Worm (Caenorhabditis elegans): ENCODE measurements around the gene srxa-6.

The srxa-6 gene

DNA sequence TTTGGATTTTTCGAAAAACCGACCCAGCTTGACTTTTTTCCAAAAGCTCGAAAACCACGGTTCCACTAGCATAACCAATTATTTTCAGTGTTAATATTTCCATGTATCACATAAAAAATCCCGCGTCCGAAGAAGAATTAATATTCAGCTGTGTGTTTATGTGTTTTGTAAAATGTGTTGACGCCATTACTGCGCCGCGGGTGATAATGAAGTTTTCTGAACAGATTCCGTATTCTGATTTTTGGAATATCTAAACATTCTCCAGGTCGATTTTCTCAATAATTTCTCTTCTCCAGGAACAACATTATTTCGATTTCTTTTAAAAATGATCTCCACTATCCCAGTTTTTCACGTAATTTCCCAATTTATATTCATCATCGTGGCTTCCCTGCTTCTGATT is at the start of gene srxa-6:
Gene srxa-6, plus strand, starts transcription at position 301 of the 400 bp plus-strand sequence.
- no peak for TF ChIP-seq ztf-23 (GFP tag; IDR thresholded peaks at IDR 0.05)
- TF ChIP-seq flt-1 (GFP tag; IDR thresholded peaks at IDR 0.05) = no peak
- no peak for TF ChIP-seq klf-2 (GFP tag; conservative IDR thresholded peaks at IDR 0.05)
- no peak for TF ChIP-seq ztf-29 (GFP tag; IDR thresholded peaks at IDR 0.05)
- no peak for TF ChIP-seq tab-1 (GFP tag; IDR thresholded peaks at IDR 0.05)
- no peak for TF ChIP-seq T22C8.4 (GFP tag; IDR thresholded peaks at IDR 0.05)
- TF ChIP-seq med-1 (GFP tag; optimal IDR thresholded peaks at IDR 0.05; ENCODE audit: insufficient read depth) = no peak
- TF ChIP-seq ref-1 (GFP tag; conservative IDR thresholded peaks at IDR 0.05) = no peak
- no peak for TF ChIP-seq cog-1 (tag; optimal IDR thresholded peaks at IDR 0.05)

DNA sequence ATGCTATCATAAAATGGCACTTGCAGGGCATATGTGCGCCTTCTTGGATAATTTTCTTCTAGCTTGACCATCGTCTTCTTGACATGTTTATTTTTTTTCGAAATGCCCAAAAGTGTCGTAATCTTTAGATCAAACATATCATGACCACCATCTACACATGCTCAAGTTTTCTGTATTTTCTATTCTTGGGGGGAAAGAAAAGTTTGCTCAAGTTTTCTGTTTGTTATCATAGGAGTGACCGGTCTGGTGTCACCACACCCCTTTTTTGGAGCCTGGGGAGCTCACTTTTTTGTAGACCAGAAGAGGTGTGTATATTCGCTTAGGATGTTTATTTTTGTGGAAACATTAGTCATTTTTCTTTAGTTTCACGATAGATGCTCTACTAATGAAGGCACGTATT is 49.4 kb upstream of the srxa-6 start, which contains the start of gene klf-2:
Gene klf-2, plus strand, starts transcription at position 301 of the 400 bp plus-strand sequence.
- TF ChIP-seq ref-1 (GFP tag; conservative IDR thresholded peaks at IDR 0.05) (no peak), ztf-23 (GFP tag; IDR thresholded peaks at IDR 0.05) (no peak), klf-2 (GFP tag; conservative IDR thresholded peaks at IDR 0.05) (no peak), med-1 (GFP tag; optimal IDR thresholded peaks at IDR 0.05; ENCODE audit: insufficient read depth) (no peak), T22C8.4 (GFP tag; IDR thresholded peaks at IDR 0.05) (no peak), flt-1 (GFP tag; IDR thresholded peaks at IDR 0.05) (no peak), tab-1 (GFP tag; IDR thresholded peaks at IDR 0.05) (no peak), ztf-29 (GFP tag; IDR thresholded peaks at IDR 0.05) (no peak), cog-1 (tag; optimal IDR thresholded peaks at IDR 0.05) (no peak)

ce11 chrV:20689481-20690039 is 45.2 kb upstream of the srxa-6 start, which contains the start of gene F53F8.3:
Gene F53F8.3 (minus strand): TSS chrV:20689531.
- TF ChIP-seq T22C8.4 (GFP tag; IDR thresholded peaks at IDR 0.05) (0 out of 2 replicates have a peak, but pooled peaks have one; percentile 26), flt-1 (GFP tag; IDR thresholded peaks at IDR 0.05) (no peak), cog-1 (tag; optimal IDR thresholded peaks at IDR 0.05) (no peak)

ce11 chrV:20691585-20691984 is 43.2 kb upstream of the srxa-6 start, which contains the start of gene F53F8.4:
Gene F53F8.4 (minus strand): TSS chrV:20691685.
- TF ChIP-seq ref-1 (GFP tag; conservative IDR thresholded peaks at IDR 0.05) (no peak), ztf-29 (GFP tag; IDR thresholded peaks at IDR 0.05) (no peak), klf-2 (GFP tag; conservative IDR thresholded peaks at IDR 0.05) (no peak), tab-1 (GFP tag; IDR thresholded peaks at IDR 0.05) (no peak), ztf-23 (GFP tag; IDR thresholded peaks at IDR 0.05) (no peak), T22C8.4 (GFP tag; IDR thresholded peaks at IDR 0.05) (no peak), flt-1 (GFP tag; IDR thresholded peaks at IDR 0.05) (no peak), cog-1 (tag; optimal IDR thresholded peaks at IDR 0.05) (no peak), med-1 (GFP tag; optimal IDR thresholded peaks at IDR 0.05; ENCODE audit: insufficient read depth) (no peak)

ce11 chrV:20692903-20693302 is 41.9 kb upstream of the srxa-6 start:
- no peak for TF ChIP-seq flt-1 (GFP tag; IDR thresholded peaks at IDR 0.05)
- no peak for TF ChIP-seq T22C8.4 (GFP tag; IDR thresholded peaks at IDR 0.05)
- TF ChIP-seq ztf-23 (GFP tag; IDR thresholded peaks at IDR 0.05) = no peak
- TF ChIP-seq tab-1 (GFP tag; IDR thresholded peaks at IDR 0.05) = no peak
- no peak for TF ChIP-seq klf-2 (GFP tag; conservative IDR thresholded peaks at IDR 0.05)
- no peak for TF ChIP-seq ref-1 (GFP tag; conservative IDR thresholded peaks at IDR 0.05)
- TF ChIP-seq med-1 (GFP tag; optimal IDR thresholded peaks at IDR 0.05; ENCODE audit: insufficient read depth) = no peak
- TF ChIP-seq cog-1 (tag; optimal IDR thresholded peaks at IDR 0.05) = no peak
- no peak for TF ChIP-seq ztf-29 (GFP tag; IDR thresholded peaks at IDR 0.05)

- peak; percentile 71 for TF ChIP-seq klf-2 (GFP tag; conservative IDR thresholded peaks at IDR 0.05)
- TF ChIP-seq ref-1 (GFP tag; conservative IDR thresholded peaks at IDR 0.05) = peak; percentile 42; the same call in 1 of the 2 replicates
- TF ChIP-seq flt-1 (GFP tag; IDR thresholded peaks at IDR 0.05) = peak; percentile 86
- peak; percentile 60 for TF ChIP-seq T22C8.4 (GFP tag; IDR thresholded peaks at IDR 0.05)
- TF ChIP-seq cog-1 (tag; optimal IDR thresholded peaks at IDR 0.05) = no peak
- 0 out of 2 replicates have a peak, but pooled peaks have one; percentile 68 for TF ChIP-seq ztf-23 (GFP tag; IDR thresholded peaks at IDR 0.05)
- TF ChIP-seq med-1 (GFP tag; optimal IDR thresholded peaks at IDR 0.05; ENCODE audit: insufficient read depth) = peak; percentile 46
- peak; percentile 80 for TF ChIP-seq tab-1 (GFP tag; IDR thresholded peaks at IDR 0.05)
- 0 out of 2 replicates have a peak, but pooled peaks have one; percentile 37 for TF ChIP-seq ztf-29 (GFP tag; IDR thresholded peaks at IDR 0.05)
Measured at ce11 chrV:20693968-20694367, 40.8 kb upstream of the srxa-6 start.

DNA sequence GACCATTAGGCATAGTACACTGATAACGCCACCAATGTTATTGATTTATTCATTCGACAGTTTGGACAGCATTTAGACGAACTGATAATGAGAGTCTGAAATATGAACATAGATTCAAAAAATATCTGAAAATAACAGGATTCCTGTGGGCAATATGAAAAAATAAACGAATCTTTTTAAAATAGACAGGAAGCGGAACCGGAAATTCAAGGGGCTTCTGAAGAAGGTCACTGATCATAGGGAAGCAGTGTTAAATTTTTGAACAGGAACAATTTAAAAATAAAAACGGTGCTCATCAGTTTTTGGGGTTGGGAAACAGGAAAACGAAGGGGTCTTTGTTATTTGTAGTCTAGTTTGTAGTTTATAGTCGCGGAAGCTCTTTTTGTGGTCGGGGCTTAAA is 36.5 kb upstream of the srxa-6 start, which contains the start of gene F53F8.7:
Gene F53F8.7, minus strand, starts transcription at position 101 of the 400 bp plus-strand sequence.
- TF ChIP-seq klf-2 (GFP tag; conservative IDR thresholded peaks at IDR 0.05) (no peak), ref-1 (GFP tag; conservative IDR thresholded peaks at IDR 0.05) (no peak), T22C8.4 (GFP tag; IDR thresholded peaks at IDR 0.05) (no peak), tab-1 (GFP tag; IDR thresholded peaks at IDR 0.05) (no peak), flt-1 (GFP tag; IDR thresholded peaks at IDR 0.05) (no peak), cog-1 (tag; optimal IDR thresholded peaks at IDR 0.05) (no peak), ztf-29 (GFP tag; IDR thresholded peaks at IDR 0.05) (no peak), med-1 (GFP tag; optimal IDR thresholded peaks at IDR 0.05; ENCODE audit: insufficient read depth) (no peak), ztf-23 (GFP tag; IDR thresholded peaks at IDR 0.05) (no peak)

DNA sequence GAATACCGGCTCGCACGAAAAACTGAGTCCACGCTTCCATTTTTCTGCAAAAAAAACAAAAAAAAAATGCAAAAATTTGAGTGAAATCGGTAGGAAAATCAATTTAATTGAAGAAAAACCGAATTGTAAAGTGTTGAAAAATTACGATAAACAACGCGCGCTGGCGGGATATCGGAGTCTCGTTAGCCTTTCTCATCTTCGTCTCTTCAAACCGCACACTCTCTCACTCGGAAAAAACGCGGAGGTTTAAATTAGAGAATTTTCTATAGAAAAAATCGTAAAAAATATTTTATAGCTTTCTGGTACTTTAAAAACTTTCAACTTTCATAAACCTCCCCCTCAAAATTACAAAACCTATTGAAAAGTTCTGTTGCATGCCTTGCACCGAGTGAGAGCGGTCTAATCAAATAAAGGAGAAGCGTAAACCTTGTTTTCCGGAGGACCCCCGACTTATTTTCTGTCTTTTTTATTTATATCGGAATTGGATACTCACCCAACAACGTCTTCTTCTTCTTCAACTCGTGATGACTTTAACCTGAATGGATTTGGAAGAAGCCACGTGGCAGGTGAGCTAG is 30.7 kb upstream of the srxa-6 start, which contains the start of the genes F53F8.5 and F53F8.6:
Gene F53F8.5, minus strand, starts transcription at position 52 of the 575 bp plus-strand sequence.
Gene F53F8.6, plus strand, starts transcription at position 230 of the 575 bp plus-strand sequence.
- TF ChIP-seq tab-1 (GFP tag; IDR thresholded peaks at IDR 0.05) = no peak
- no peak for TF ChIP-seq klf-2 (GFP tag; conservative IDR thresholded peaks at IDR 0.05)
- no peak for TF ChIP-seq ztf-23 (GFP tag; IDR thresholded peaks at IDR 0.05)
- TF ChIP-seq med-1 (GFP tag; optimal IDR thresholded peaks at IDR 0.05; ENCODE audit: insufficient read depth) = no peak
- no peak for TF ChIP-seq ztf-29 (GFP tag; IDR thresholded peaks at IDR 0.05)
- no peak for TF ChIP-seq cog-1 (tag; optimal IDR thresholded peaks at IDR 0.05)
- no peak for TF ChIP-seq ref-1 (GFP tag; conservative IDR thresholded peaks at IDR 0.05)
- 0 out of 2 replicates have a peak, but pooled peaks have one; percentile 19 for TF ChIP-seq flt-1 (GFP tag; IDR thresholded peaks at IDR 0.05)

- TF ChIP-seq tab-1 (GFP tag; IDR thresholded peaks at IDR 0.05) (0 out of 2 replicates have a peak, but pooled peaks have one; percentile 54), flt-1 (GFP tag; IDR thresholded peaks at IDR 0.05) (0 out of 2 replicates have a peak, but pooled peaks have one; percentile 28)
Measured at ce11 chrV:20705125-20705524, 29.6 kb upstream of the srxa-6 start.

All from whole organism, midembryonic.